Worm (Caenorhabditis elegans): ENCODE results near the gene spe-45.

spe-45 gene

ce11 chrIV:12385061-12385460 lies 4.8 kb downstream of the spe-45 start, which contains the start of gene F28D1.6:
TSS of gene F28D1.6 (minus strand) at chrIV:12385161.
- no peak for TF ChIP-seq tra-4 (tag; optimal IDR thresholded peaks at IDR 0.05)
- TF ChIP-seq ceh-13 (GFP tag; optimal IDR thresholded peaks at IDR 0.05), result no peak
- TF ChIP-seq aly-1 (tag; optimal IDR thresholded peaks at IDR 0.05), result no peak
- no peak for TF ChIP-seq tbx-11 (GFP tag; IDR thresholded peaks at IDR 0.05)
- TF ChIP-seq ets-7 (tag; optimal IDR thresholded peaks at IDR 0.05), result no peak
- no peak for TF ChIP-seq hnd-1 (tag; optimal IDR thresholded peaks at IDR 0.05)
- no peak for TF ChIP-seq ama-1 (optimal IDR thresholded peaks at IDR 0.05)
- TF ChIP-seq pes-1 (GFP tag; IDR thresholded peaks at IDR 0.05), result no peak

- TF ChIP-seq ceh-13 (GFP tag; optimal IDR thresholded peaks at IDR 0.05), result no peak
- TF ChIP-seq F13C5.2 (tag; optimal IDR thresholded peaks at IDR 0.05), result no peak
- no peak for TF ChIP-seq B0310.2 (tag; optimal IDR thresholded peaks at IDR 0.05)
- TF ChIP-seq ceh-36 (tag; optimal IDR thresholded peaks at IDR 0.05), result no peak
- TF ChIP-seq sea-1 (GFP tag; conservative IDR thresholded peaks at IDR 0.05), result no peak
- no peak for TF ChIP-seq hmg-4 (GFP tag; optimal IDR thresholded peaks at IDR 0.05)
- no peak for TF ChIP-seq hnd-1 (tag; optimal IDR thresholded peaks at IDR 0.05)
- no peak for TF ChIP-seq hmbx-1 (tag; optimal IDR thresholded peaks at IDR 0.05)
- TF ChIP-seq scrt-1 (GFP tag; IDR thresholded peaks at IDR 0.05), result no peak
- no peak for TF ChIP-seq flt-1 (GFP tag; IDR thresholded peaks at IDR 0.05)
- no peak for TF ChIP-seq pes-1 (GFP tag; IDR thresholded peaks at IDR 0.05)
- TF ChIP-seq tra-4 (tag; optimal IDR thresholded peaks at IDR 0.05), result no peak
- no peak for TF ChIP-seq ets-7 (tag; optimal IDR thresholded peaks at IDR 0.05)
- TF ChIP-seq tbx-37 (GFP tag; conservative IDR thresholded peaks at IDR 0.05), result no peak
- no peak for TF ChIP-seq ama-1 (optimal IDR thresholded peaks at IDR 0.05)
- TF ChIP-seq aly-1 (tag; optimal IDR thresholded peaks at IDR 0.05), result no peak
Observed at ce11 chrIV:12382864-12383263, 7.0 kb downstream of the spe-45 start, which contains the start of gene thn-2. TSS of gene thn-2 (plus strand) at chrIV:12383170.

- TF ChIP-seq tra-4 (tag; optimal IDR thresholded peaks at IDR 0.05), result no peak
- TF ChIP-seq sea-1 (GFP tag; conservative IDR thresholded peaks at IDR 0.05), result no peak
- no peak for TF ChIP-seq tbx-37 (GFP tag; conservative IDR thresholded peaks at IDR 0.05)
- TF ChIP-seq tbx-11 (GFP tag; IDR thresholded peaks at IDR 0.05), result no peak
- TF ChIP-seq hnd-1 (tag; optimal IDR thresholded peaks at IDR 0.05), result no peak
- TF ChIP-seq pes-1 (GFP tag; IDR thresholded peaks at IDR 0.05), result no peak
- no peak for TF ChIP-seq F13C5.2 (tag; optimal IDR thresholded peaks at IDR 0.05)
- no peak for TF ChIP-seq ceh-13 (GFP tag; optimal IDR thresholded peaks at IDR 0.05)
- no peak for TF ChIP-seq hmbx-1 (tag; optimal IDR thresholded peaks at IDR 0.05)
- no peak for TF ChIP-seq flt-1 (GFP tag; IDR thresholded peaks at IDR 0.05)
- TF ChIP-seq ama-1 (optimal IDR thresholded peaks at IDR 0.05), result no peak
- no peak for TF ChIP-seq aly-1 (tag; optimal IDR thresholded peaks at IDR 0.05)
- TF ChIP-seq ceh-36 (tag; optimal IDR thresholded peaks at IDR 0.05), result no peak
- no peak for TF ChIP-seq ets-7 (tag; optimal IDR thresholded peaks at IDR 0.05)
- no peak for TF ChIP-seq B0310.2 (tag; optimal IDR thresholded peaks at IDR 0.05)
Observed at ce11 chrIV:12379784-12380183, 10.1 kb downstream of the spe-45 start, which contains the start of gene thn-1. TSS of gene thn-1 (plus strand) at chrIV:12380084.

ce11 chrIV:12378919-12379318 lies 11.0 kb downstream of the spe-45 start:
- TF ChIP-seq B0310.2 (tag; optimal IDR thresholded peaks at IDR 0.05) (no peak), F13C5.2 (tag; optimal IDR thresholded peaks at IDR 0.05) (no peak), scrt-1 (GFP tag; IDR thresholded peaks at IDR 0.05) (no peak), tbx-37 (GFP tag; conservative IDR thresholded peaks at IDR 0.05) (no peak), ets-7 (tag; optimal IDR thresholded peaks at IDR 0.05) (no peak), tbx-11 (GFP tag; IDR thresholded peaks at IDR 0.05) (no peak), aly-1 (tag; optimal IDR thresholded peaks at IDR 0.05) (no peak), sea-1 (GFP tag; conservative IDR thresholded peaks at IDR 0.05) (no peak), ceh-36 (tag; optimal IDR thresholded peaks at IDR 0.05) (no peak), flt-1 (GFP tag; IDR thresholded peaks at IDR 0.05) (no peak), ceh-13 (GFP tag; optimal IDR thresholded peaks at IDR 0.05) (no peak), ama-1 (optimal IDR thresholded peaks at IDR 0.05) (no peak)

DNA sequence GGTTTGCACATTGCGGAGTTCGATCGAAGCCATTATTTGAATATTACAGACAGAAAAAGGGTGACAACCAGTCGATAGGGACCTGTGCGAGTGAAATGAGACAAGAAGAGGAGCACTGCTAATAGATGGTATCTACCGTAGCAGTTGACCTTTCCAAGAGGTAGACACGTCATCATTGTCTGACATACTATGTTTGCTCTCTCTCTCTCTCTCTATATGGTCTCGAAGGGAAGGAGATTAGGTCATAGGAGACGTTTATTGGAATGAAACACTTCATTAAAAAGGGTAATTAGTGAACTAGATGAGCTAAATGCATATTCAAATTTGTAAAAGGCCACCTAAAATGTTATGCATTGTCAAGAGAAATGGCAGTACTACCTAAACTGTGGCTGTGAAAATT lies 13.9 kb downstream of the spe-45 start, which contains the start of gene atz-1:
Gene atz-1, minus strand, starts transcription at position 101 of the 400 bp plus-strand sequence.
- no peak for TF ChIP-seq flt-1 (GFP tag; IDR thresholded peaks at IDR 0.05)
- TF ChIP-seq F13C5.2 (tag; optimal IDR thresholded peaks at IDR 0.05), result no peak
- no peak for TF ChIP-seq pes-1 (GFP tag; IDR thresholded peaks at IDR 0.05)

DNA sequence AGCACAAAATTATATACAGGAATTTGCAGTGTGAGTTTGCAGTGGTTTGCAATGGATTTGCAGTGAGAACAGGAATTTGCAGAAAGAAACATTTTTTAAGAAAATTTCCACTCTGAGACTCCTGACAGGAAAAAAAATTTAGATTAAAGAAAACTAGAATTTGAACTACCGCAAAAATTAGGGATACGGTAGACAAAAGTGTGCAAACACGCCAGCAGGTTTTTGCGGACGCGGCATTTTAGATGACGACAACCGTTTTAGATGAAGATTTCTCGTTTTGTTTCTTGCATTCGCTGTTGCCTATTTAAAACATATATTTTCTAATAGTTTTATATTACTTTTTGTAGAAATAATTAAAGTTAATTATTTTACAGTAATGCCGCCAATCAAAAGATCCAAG lies 18.0 kb downstream of the spe-45 start, which contains the start of gene wdr-46:
Gene wdr-46, plus strand, starts transcription at position 375 of the 400 bp plus-strand sequence.
- TF ChIP-seq B0310.2 (tag; optimal IDR thresholded peaks at IDR 0.05) (no peak), ceh-36 (tag; optimal IDR thresholded peaks at IDR 0.05) (peak; percentile 28), ceh-13 (GFP tag; optimal IDR thresholded peaks at IDR 0.05) (no peak), tbx-11 (GFP tag; IDR thresholded peaks at IDR 0.05) (no peak), tra-4 (tag; optimal IDR thresholded peaks at IDR 0.05) (no peak), pes-1 (GFP tag; IDR thresholded peaks at IDR 0.05) (no peak), hnd-1 (tag; optimal IDR thresholded peaks at IDR 0.05) (no peak), ama-1 (optimal IDR thresholded peaks at IDR 0.05) (peak; percentile 67), scrt-1 (GFP tag; IDR thresholded peaks at IDR 0.05) (no peak), ets-7 (tag; optimal IDR thresholded peaks at IDR 0.05) (no peak), tbx-37 (GFP tag; conservative IDR thresholded peaks at IDR 0.05) (no peak), F13C5.2 (tag; optimal IDR thresholded peaks at IDR 0.05) (peak; percentile 37), hmg-4 (GFP tag; optimal IDR thresholded peaks at IDR 0.05) (no peak), flt-1 (GFP tag; IDR thresholded peaks at IDR 0.05) (peak; percentile 41; the same call in 1 of the 2 replicates), sea-1 (GFP tag; conservative IDR thresholded peaks at IDR 0.05) (no peak), hmbx-1 (tag; optimal IDR thresholded peaks at IDR 0.05) (no peak), aly-1 (tag; optimal IDR thresholded peaks at IDR 0.05) (no peak)

ce11 chrIV:12371340-12371739 lies 18.6 kb downstream of the spe-45 start:
- no peak for TF ChIP-seq hnd-1 (tag; optimal IDR thresholded peaks at IDR 0.05)
- TF ChIP-seq ama-1 (optimal IDR thresholded peaks at IDR 0.05), result no peak
- no peak for TF ChIP-seq ets-7 (tag; optimal IDR thresholded peaks at IDR 0.05)

- TF ChIP-seq hnd-1 (tag; optimal IDR thresholded peaks at IDR 0.05), result no peak
- TF ChIP-seq ceh-36 (tag; optimal IDR thresholded peaks at IDR 0.05), result no peak
- no peak for TF ChIP-seq ets-7 (tag; optimal IDR thresholded peaks at IDR 0.05)
- TF ChIP-seq F13C5.2 (tag; optimal IDR thresholded peaks at IDR 0.05), result no peak
Observed at ce11 chrIV:12366571-12366970, 23.3 kb downstream of the spe-45 start.
